ENCODE assay signal across 1 fruit fly cellular context in the genomic region with DNA sequence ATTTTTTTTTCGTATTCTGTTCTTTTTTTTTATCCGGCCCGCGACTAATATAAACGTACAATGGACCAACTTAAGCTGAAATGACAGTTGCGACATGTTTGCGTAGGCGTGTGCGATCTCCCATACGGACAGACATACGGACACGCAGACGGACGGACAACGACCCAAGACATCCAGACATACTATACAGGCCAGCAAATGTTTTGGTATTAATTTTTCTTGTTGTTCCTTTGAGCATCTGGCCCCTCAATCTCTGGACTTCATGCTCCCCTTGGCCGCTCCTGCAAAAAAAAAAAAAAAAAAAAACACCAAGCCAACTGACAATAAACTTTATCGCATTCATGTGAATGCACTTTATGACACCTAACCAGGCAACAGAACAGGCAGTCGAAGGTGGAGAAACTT.
TF ChIP-seq lines count a peak whose summit lies in the region.

No protein-coding gene starts in this region.

TF ChIP-seq in whole organism, prepupa, 60 proteins besides CTCF, POLR2A, EP300 and RAD21 (continued from another document):
- peak; percentile 48 for TF ChIP-seq dsx (GFP tag; optimal IDR thresholded peaks at IDR 0.05; lab: Kevin White, UChicago; ENCODE audit: poor library complexity, severe bottlenecking)
- TF ChIP-seq Ets96B (tag; optimal IDR thresholded peaks at IDR 0.05; lab: Kevin White, UChicago), result peak; percentile 55
- TF ChIP-seq fd59A (GFP tag; optimal IDR thresholded peaks at IDR 0.05; lab: Kevin White, UChicago), result no peak
- peak; percentile 53 for TF ChIP-seq spab (GFP tag; optimal IDR thresholded peaks at IDR 0.05; lab: Kevin White, UChicago)
- no peak for TF ChIP-seq lz (GFP tag; optimal IDR thresholded peaks at IDR 0.05; lab: Kevin White, UChicago)
- TF ChIP-seq Sox14 (GFP tag; optimal IDR thresholded peaks at IDR 0.05; lab: Kevin White, UChicago), result peak; percentile 58
- no peak for TF ChIP-seq CG11294 (GFP tag; IDR thresholded peaks at IDR 0.05; lab: Robert Waterston, UW)
- TF ChIP-seq topi (GFP tag; optimal IDR thresholded peaks at IDR 0.05; lab: Kevin White, UChicago), result no peak
- no peak for TF ChIP-seq OdsH (GFP tag; optimal IDR thresholded peaks at IDR 0.05; lab: Kevin White, UChicago)
- no peak for TF ChIP-seq cyc (GFP tag; optimal IDR thresholded peaks at IDR 0.05; lab: Kevin White, UChicago)
